Fruit fly (Drosophila melanogaster) whole organism, embryonic: ENCODE measurements around the gene CG1640.

Source experiments
- Antp ChIP-seq: fragments of 200-800 bp; sonication (Bioruptor generic); optimal IDR thresholded peaks from 3 replicates; lab custom pipeline; 2016; ENCODE audit warnings: missing biosample characterization, missing genetic modification characterization
- Asciz ChIP-seq: fragments of 200-800 bp; sonication (Bioruptor generic); optimal IDR thresholded peaks from 2 replicates; lab custom pipeline; 2017; ENCODE audit warnings: missing biosample characterization, mild to moderate bottlenecking, missing genetic modification characterization, missing genetic modification reagents
- Bgb ChIP-seq: fragments of 200-800 bp; sonication (Bioruptor generic); IDR thresholded peaks from 2 replicates; pipeline ENCODE4 v1.3.6; 2022; ENCODE audit warnings: missing biosample characterization, missing genetic modification characterization; ENCODE audit not compliant: partially characterized antibody
- CG10366 ChIP-seq: fragments of 200-800 bp; sonication (Bioruptor generic); IDR thresholded peaks from 2 replicates; pipeline ENCODE4 v1.3.6; 2022; ENCODE audit warnings: missing biosample characterization, missing genetic modification characterization
- CG10462 ChIP-seq: fragments of 200-800 bp; sonication (Bioruptor generic); optimal IDR thresholded peaks from 2 replicates; lab custom pipeline; 2016; ENCODE audit warnings: missing biosample characterization, missing genetic modification characterization
- CG10565 ChIP-seq: fragments of 200-800 bp; sonication (Bioruptor generic); optimal IDR thresholded peaks from 3 replicates; lab custom pipeline; 2016; ENCODE audit warnings: missing biosample characterization, mild to moderate bottlenecking, missing genetic modification characterization
- CG10959 ChIP-seq: fragments of 200-800 bp; sonication (Bioruptor generic); IDR thresholded peaks from 2 replicates; pipeline ENCODE4 v1.3.6; 2022; ENCODE audit warnings: missing biosample characterization, missing genetic modification characterization
- CG11504 ChIP-seq: fragments of 200-800 bp; sonication (Bioruptor generic); optimal IDR thresholded peaks from 3 replicates; lab custom pipeline; 2019; ENCODE audit warnings: missing biosample characterization, mild to moderate bottlenecking, missing genetic modification characterization, moderate library complexity
- CG12769 ChIP-seq: fragments of 200-800 bp; sonication (Bioruptor generic); optimal IDR thresholded peaks from 2 replicates; lab custom pipeline; 2019; ENCODE audit warnings: missing biosample characterization, mild to moderate bottlenecking, missing genetic modification characterization, moderate library complexity
- CG13287 ChIP-seq: fragments of 200-800 bp; sonication (Bioruptor generic); IDR thresholded peaks from 2 replicates; pipeline ENCODE4 v1.3.6; 2022; ENCODE audit warnings: missing biosample characterization, missing genetic modification characterization; ENCODE audit not compliant: partially characterized antibody
- CG15011 ChIP-seq: fragments of 200-800 bp; sonication (Bioruptor generic); optimal IDR thresholded peaks from 3 replicates; lab custom pipeline; 2018; ENCODE audit warnings: missing biosample characterization, mild to moderate bottlenecking, missing genetic modification characterization
- CG1602 ChIP-seq: fragments of 200-800 bp; sonication (Bioruptor generic); optimal IDR thresholded peaks from 3 replicates; lab custom pipeline; 2016; ENCODE audit warnings: missing biosample characterization, missing genetic modification characterization
- CG16813 ChIP-seq: fragments of 200-800 bp; sonication (Bioruptor generic); IDR thresholded peaks from 3 replicates; pipeline ENCODE4 v1.3.6; 2022; ENCODE audit warnings: missing biosample characterization, missing genetic modification characterization; ENCODE audit not compliant: partially characterized antibody
- CG16863 ChIP-seq: fragments of 200-800 bp; sonication (Bioruptor generic); optimal IDR thresholded peaks from 3 replicates; lab custom pipeline; 2016; ENCODE audit warnings: missing biosample characterization, missing genetic modification characterization
- CG18764 ChIP-seq: fragments of 200-800 bp; sonication (Bioruptor generic); optimal IDR thresholded peaks from 3 replicates; lab custom pipeline; 2016; ENCODE audit warnings: missing biosample characterization, missing genetic modification characterization
- CG2202 ChIP-seq: fragments of 200-800 bp; sonication (Bioruptor generic); optimal IDR thresholded peaks from 2 replicates; lab custom pipeline; 2018; ENCODE audit warnings: missing biosample characterization, mild to moderate bottlenecking, missing genetic modification characterization
- CG30020 ChIP-seq: fragments of 200-800 bp; optimal IDR thresholded peaks from 2 replicates; lab custom pipeline; 2019; ENCODE audit warnings: missing biosample characterization, mild to moderate bottlenecking, missing genetic modification characterization, moderate library complexity
- CG30403 ChIP-seq: fragments of 200-800 bp; sonication (Bioruptor generic); optimal IDR thresholded peaks from 3 replicates; lab custom pipeline; 2016; ENCODE audit warnings: missing biosample characterization, missing genetic modification characterization
- CG32767 ChIP-seq: fragments of 200-800 bp; sonication (Bioruptor generic); IDR thresholded peaks from 2 replicates; pipeline ENCODE4 v1.3.6; 2022; ENCODE audit warnings: missing biosample characterization, missing genetic modification characterization
- CG34376 ChIP-seq: fragments of 200-800 bp; sonication (Bioruptor generic); optimal IDR thresholded peaks from 2 replicates; lab custom pipeline; 2018; ENCODE audit warnings: missing biosample characterization, mild to moderate bottlenecking, missing genetic modification characterization
- CG6175 ChIP-seq: fragments of 200-800 bp; sonication (Bioruptor generic); IDR thresholded peaks from 3 replicates; pipeline ENCODE4 v1.3.6; 2022; ENCODE audit warnings: missing biosample characterization, missing genetic modification characterization
- CG6813 ChIP-seq: fragments of 200-800 bp; sonication (Bioruptor generic); optimal IDR thresholded peaks from 2 replicates; lab custom pipeline; 2017; ENCODE audit warnings: missing biosample characterization, missing genetic modification characterization, mild to moderate bottlenecking, moderate library complexity, missing genetic modification reagents
- CG7372 ChIP-seq: fragments of 200-800 bp; sonication (Bioruptor generic); IDR thresholded peaks from 2 replicates; pipeline ENCODE4 v1.3.6; 2022; ENCODE audit warnings: missing biosample characterization, missing genetic modification characterization
- CG7839 ChIP-seq: fragments of 200-800 bp; sonication (Bioruptor generic); optimal IDR thresholded peaks from 3 replicates; lab custom pipeline; 2018; ENCODE audit warnings: missing biosample characterization, mild to moderate bottlenecking, missing genetic modification characterization, moderate library complexity
- CG8388 ChIP-seq: fragments of 200-800 bp; sonication (Bioruptor generic); optimal IDR thresholded peaks from 2 replicates; lab custom pipeline; 2019; ENCODE audit warnings: missing biosample characterization, mild to moderate bottlenecking, missing genetic modification characterization, moderate library complexity
- CG9797 ChIP-seq: fragments of 200-800 bp; sonication (Bioruptor generic); optimal IDR thresholded peaks from 3 replicates; lab custom pipeline; 2018; ENCODE audit warnings: missing biosample characterization, mild to moderate bottlenecking, missing genetic modification characterization
- CTCF ChIP-seq: fragments of 200-800 bp; sonication (Bioruptor generic); optimal IDR thresholded peaks from 2 replicates; lab custom pipeline; 2017; ENCODE audit warnings: missing biosample characterization, mild to moderate bottlenecking, missing genetic modification characterization, moderate library complexity
- Dad ChIP-seq: fragments of 200-800 bp; sonication (Bioruptor generic); optimal IDR thresholded peaks from 3 replicates; lab custom pipeline; 2016; ENCODE audit warnings: missing biosample characterization, missing genetic modification characterization
- Dip2 ChIP-seq: fragments of 200-800 bp; sonication (Bioruptor generic); IDR thresholded peaks from 2 replicates; pipeline ENCODE4 v1.3.6; 2022; ENCODE audit warnings: missing biosample characterization, missing genetic modification characterization
- Dip3 ChIP-seq: fragments of 200-800 bp; sonication (Bioruptor generic); optimal IDR thresholded peaks from 3 replicates; lab custom pipeline; 2016; ENCODE audit warnings: missing biosample characterization, missing genetic modification characterization
- Elba2 ChIP-seq: fragments of 200-800 bp; sonication (Bioruptor generic); optimal IDR thresholded peaks from 3 replicates; lab custom pipeline; 2016; ENCODE audit warnings: missing biosample characterization, missing genetic modification characterization
- Ets65A ChIP-seq: fragments of 200-800 bp; sonication (Bioruptor generic); peaks from one replicate; lab custom pipeline; 2016; ENCODE audit warnings: missing biosample characterization, missing genetic modification characterization
- Hr3 ChIP-seq: fragments of 200-800 bp; sonication (Bioruptor generic); optimal IDR thresholded peaks from 3 replicates; lab custom pipeline; 2016; ENCODE audit warnings: missing biosample characterization, missing genetic modification characterization
- Jarid2 ChIP-seq: fragments of 200-800 bp; sonication (Bioruptor generic); optimal IDR thresholded peaks from 3 replicates; lab custom pipeline; 2017; ENCODE audit warnings: mild to moderate bottlenecking, missing biosample characterization, missing genetic modification reagents, missing genetic modification characterization
- Ptx1 ChIP-seq: fragments of 200-800 bp; sonication (Bioruptor generic); IDR thresholded peaks from 2 replicates; pipeline ENCODE4 v1.3.6; 2022; ENCODE audit warnings: missing biosample characterization, missing genetic modification characterization
- Sin3A ChIP-seq: fragments of >200 bp; optimal IDR thresholded peaks from 2 replicates; lab custom pipeline; 2018
- Trl ChIP-seq, 3 experiments: fragments of >200 bp in 2 of 3; fragments of 200-800 bp in 1 of 3; sonication (Bioruptor generic) in 1 of 3; optimal IDR thresholded peaks; 2 replicates in 1 of 3; 3 replicates in 2 of 3; lab custom pipeline; 2016 to 2017; ENCODE audit warnings: missing biosample characterization in 1 of 3, missing genetic modification characterization in 1 of 3
- az2 ChIP-seq: fragments of 200-800 bp; sonication (Bioruptor generic); optimal IDR thresholded peaks from 3 replicates; lab custom pipeline; 2016; ENCODE audit warnings: missing biosample characterization, missing genetic modification characterization
- br ChIP-seq: fragments of >200 bp; optimal IDR thresholded peaks from 2 replicates; lab custom pipeline; 2017
- cg ChIP-seq: fragments of 200-800 bp; sonication (Bioruptor generic); optimal IDR thresholded peaks from 3 replicates; lab custom pipeline; 2019; ENCODE audit warnings: missing biosample characterization, mild to moderate bottlenecking, missing genetic modification characterization, moderate library complexity
- fd3F ChIP-seq: fragments of 200-800 bp; sonication (Bioruptor generic); optimal IDR thresholded peaks from 2 replicates; lab custom pipeline; 2018; ENCODE audit warnings: missing biosample characterization, mild to moderate bottlenecking, missing genetic modification characterization, moderate library complexity
- gfzf ChIP-seq: fragments of 200-800 bp; sonication (Bioruptor generic); optimal IDR thresholded peaks from 2 replicates; lab custom pipeline; 2016; ENCODE audit warnings: missing biosample characterization, mild to moderate bottlenecking, missing genetic modification characterization, moderate library complexity
- gsb-n ChIP-seq: fragments of 200-800 bp; sonication (Bioruptor generic); optimal IDR thresholded peaks from 3 replicates; lab custom pipeline; 2018; ENCODE audit warnings: missing biosample characterization, mild to moderate bottlenecking, missing genetic modification characterization
- jing ChIP-seq: fragments of 200-800 bp; sonication (Bioruptor generic); optimal IDR thresholded peaks from 2 replicates; lab custom pipeline; 2018; ENCODE audit warnings: missing biosample characterization, mild to moderate bottlenecking, missing genetic modification characterization
- luna ChIP-seq: fragments of 200-800 bp; sonication (Bioruptor generic); optimal IDR thresholded peaks from 2 replicates; lab custom pipeline; 2016; ENCODE audit warnings: missing biosample characterization, missing genetic modification characterization
- nom ChIP-seq: fragments of 200-800 bp; sonication (Bioruptor generic); optimal IDR thresholded peaks from 2 replicates; lab custom pipeline; 2017; ENCODE audit warnings: missing biosample characterization, missing genetic modification characterization, mild to moderate bottlenecking, moderate library complexity, missing genetic modification reagents
- repo ChIP-seq: fragments of 200-800 bp; sonication (Bioruptor generic); optimal IDR thresholded peaks from 2 replicates; lab custom pipeline; 2016; ENCODE audit warnings: missing biosample characterization, missing genetic modification characterization
- shn ChIP-seq: fragments of 200-800 bp; sonication (Bioruptor generic); optimal IDR thresholded peaks from 3 replicates; lab custom pipeline; 2016; ENCODE audit warnings: missing biosample characterization, missing genetic modification characterization
- sim ChIP-seq: fragments of 200-800 bp; sonication (Bioruptor generic); IDR thresholded peaks from 2 replicates; pipeline ENCODE4 v1.3.6; 2022; ENCODE audit warnings: missing biosample characterization, missing genetic modification characterization
- tll ChIP-seq, 2 experiments: fragments of 200-800 bp in 1 of 2; fragments of >200 bp in 1 of 2; sonication (Bioruptor generic) in 1 of 2; optimal IDR thresholded peaks; 2 replicates each; lab custom pipeline; 2017 to 2019; ENCODE audit warnings: missing biosample characterization in 2 of 2, missing genetic modification characterization in 2 of 2, mild to moderate bottlenecking in 1 of 2, moderate library complexity in 1 of 2
- trem ChIP-seq: fragments of 200-800 bp; optimal IDR thresholded peaks from 3 replicates; lab custom pipeline; 2019; ENCODE audit warnings: missing biosample characterization, mild to moderate bottlenecking, missing genetic modification characterization, moderate library complexity
- zfh1 ChIP-seq: fragments of 200-800 bp; sonication (Bioruptor generic); IDR thresholded peaks from 3 replicates; pipeline ENCODE4 v1.3.6; 2022; ENCODE audit warnings: missing biosample characterization, missing genetic modification characterization

Gene CG1640

dm6 chrX:13332702-13333243, 37.6 kb upstream of the CG1640 start (continued):
- TF ChIP-seq CG18764 (GFP tag; lab: Kevin White, UChicago) (no peak), CG12769 (no peak), jing (GFP tag; lab: Kevin White, UChicago) (no peak), CG30403 (GFP tag; lab: Kevin White, UChicago) (peak; percentile 43), cg (no peak), CG6813 (no peak), luna (GFP tag; lab: Kevin White, UChicago) (no peak), fd3F (no peak), CG8388 (no peak), nom (GFP tag; lab: Kevin White, UChicago) (no peak), sim (GFP tag; lab: Robert Waterston, UW) (no peak), Antp (GFP tag; lab: Kevin White, UChicago) (peak; percentile 11), CG16813 (GFP tag; lab: Robert Waterston, UW) (no peak), CG10462 (GFP tag; lab: Kevin White, UChicago) (no peak), CG9797 (no peak), CG34376 (GFP tag; lab: Kevin White, UChicago) (peak; percentile 12), Ptx1 (GFP tag; lab: Robert Waterston, UW) (no peak), Asciz (GFP tag; lab: Kevin White, UChicago) (no peak), CTCF (GFP tag; lab: Kevin White, UChicago) (no peak), CG7372 (peak; percentile 44; the same call in 1 of the 2 replicates), Bgb (GFP tag; lab: Robert Waterston, UW) (no peak), Sin3A (lab: Kevin White, UChicago) (no peak), Elba2 (GFP tag; lab: Kevin White, UChicago) (no peak), zfh1 (GFP tag; lab: Robert Waterston, UW) (no peak), Dad (GFP tag; lab: Kevin White, UChicago) (no peak), CG10959 (no peak), Dip3 (peak; percentile 40), CG30020 (tag; lab: Kevin White, UChicago) (no peak), CG15011 (GFP tag; lab: Kevin White, UChicago) (no peak), CG1602 (no peak), CG2202 (tag; lab: Kevin White, UChicago) (no peak), CG10366 (GFP tag; lab: Robert Waterston, UW) (no peak), tll (GFP tag; optimal IDR thresholded peaks at IDR 0.05; lab: Kevin White, UChicago) (no peak), shn (GFP tag; lab: Kevin White, UChicago) (peak; percentile 33), az2 (no peak), CG13287 (GFP tag; lab: Robert Waterston, UW) (no peak), CG32767 (GFP tag; lab: Robert Waterston, UW) (no peak), gfzf (GFP tag; lab: Kevin White, UChicago) (no peak), trem (tag; lab: Kevin White, UChicago) (no peak), CG11504 (tag; lab: Kevin White, UChicago) (peak; percentile 25), CG10565 (GFP tag; lab: Kevin White, UChicago) (no peak), Ets65A (GFP tag; lab: Kevin White, UChicago) (peak; percentile 95), CG6175 (GFP tag; lab: Robert Waterston, UW) (no peak), gsb-n (tag; lab: Kevin White, UChicago) (no peak), Hr3 (GFP tag; lab: Kevin White, UChicago) (peak; percentile 3), Trl (optimal IDR thresholded peaks at IDR 0.05; lab: Kevin White, UChicago) (no peak), Trl (GFP tag; optimal IDR thresholded peaks at IDR 0.05; lab: Kevin White, UChicago) (peak; percentile 5), Jarid2 (GFP tag; lab: Kevin White, UChicago) (no peak), br (no peak), CG16863 (GFP tag; lab: Kevin White, UChicago) (no peak), Dip2 (GFP tag; lab: Robert Waterston, UW) (no peak), repo (GFP tag; lab: Kevin White, UChicago) (no peak), CG7839 (tag; lab: Kevin White, UChicago) (peak; percentile 38)
